Fruit fly (Drosophila melanogaster): ENCODE measurements around the gene CG17127.

Gene CG17127

DNA sequence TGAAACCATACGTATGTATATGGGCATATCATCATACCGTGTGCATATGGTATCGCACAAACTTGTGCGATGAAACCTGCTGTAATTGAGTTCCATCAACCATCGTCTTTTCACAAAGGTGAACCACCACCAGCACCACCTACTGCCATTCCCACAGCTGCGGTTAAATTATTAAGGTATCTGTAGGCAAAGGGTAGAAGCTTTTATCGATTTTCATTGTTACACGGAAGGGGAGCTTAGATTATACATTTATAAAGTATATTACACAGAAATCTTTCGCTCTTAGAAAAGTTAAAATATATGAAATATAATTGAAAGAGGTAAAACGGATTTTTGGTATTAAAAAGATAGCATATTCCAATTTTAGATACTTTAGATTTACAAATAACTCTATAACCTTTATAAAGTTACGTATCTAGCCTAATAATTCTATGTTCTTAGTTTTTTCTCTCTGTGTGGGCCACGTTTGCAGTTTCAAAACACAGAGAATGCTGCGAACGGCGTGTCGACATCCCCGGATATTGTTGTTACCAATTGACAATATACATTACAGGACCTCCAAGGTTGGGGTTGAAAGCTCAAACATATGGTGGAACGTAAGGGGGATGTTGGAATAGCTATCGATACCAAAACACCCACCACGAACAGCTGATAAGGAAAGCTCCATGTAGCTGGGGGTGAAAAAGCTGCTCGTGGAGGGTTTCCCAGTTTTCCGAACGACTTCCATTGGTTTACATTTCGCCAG, 10.1 kb upstream of the CG17127 start, which contains the start of gene CG6495:
Gene CG6495 (plus strand): TSS at position 695 of the 745 bp plus-strand sequence.
- TF ChIP-seq fru (GFP tag; optimal IDR thresholded peaks at IDR 0.05), result peak; percentile 27
- no peak for TF ChIP-seq sage (GFP tag; optimal IDR thresholded peaks at IDR 0.05)
- peak; percentile 11 for TF ChIP-seq HLH106 (tag; optimal IDR thresholded peaks at IDR 0.05)
- TF ChIP-seq lola (GFP tag; optimal IDR thresholded peaks at IDR 0.05), result no peak
- TF ChIP-seq OdsH (GFP tag; optimal IDR thresholded peaks at IDR 0.05), result peak; percentile 17
- TF ChIP-seq Sp1 (GFP tag; optimal IDR thresholded peaks at IDR 0.05), result peak; percentile 43
- TF ChIP-seq ey (GFP tag; optimal IDR thresholded peaks at IDR 0.05), result no peak
- TF ChIP-seq Jra (GFP tag; optimal IDR thresholded peaks at IDR 0.05), result no peak
- TF ChIP-seq h (GFP tag; optimal IDR thresholded peaks at IDR 0.05), result peak; percentile 22
- TF ChIP-seq foxo (GFP tag; optimal IDR thresholded peaks at IDR 0.05), result peak in 1 of 2 experiments; percentile 22
- no peak for TF ChIP-seq dl (GFP tag; optimal IDR thresholded peaks at IDR 0.05; ENCODE audit: insufficient read depth in 1 of 2, partially characterized antibody in 2 of 2)
- no peak for TF ChIP-seq Vsx2 (GFP tag; optimal IDR thresholded peaks at IDR 0.05; ENCODE audit: partially characterized antibody)

DNA sequence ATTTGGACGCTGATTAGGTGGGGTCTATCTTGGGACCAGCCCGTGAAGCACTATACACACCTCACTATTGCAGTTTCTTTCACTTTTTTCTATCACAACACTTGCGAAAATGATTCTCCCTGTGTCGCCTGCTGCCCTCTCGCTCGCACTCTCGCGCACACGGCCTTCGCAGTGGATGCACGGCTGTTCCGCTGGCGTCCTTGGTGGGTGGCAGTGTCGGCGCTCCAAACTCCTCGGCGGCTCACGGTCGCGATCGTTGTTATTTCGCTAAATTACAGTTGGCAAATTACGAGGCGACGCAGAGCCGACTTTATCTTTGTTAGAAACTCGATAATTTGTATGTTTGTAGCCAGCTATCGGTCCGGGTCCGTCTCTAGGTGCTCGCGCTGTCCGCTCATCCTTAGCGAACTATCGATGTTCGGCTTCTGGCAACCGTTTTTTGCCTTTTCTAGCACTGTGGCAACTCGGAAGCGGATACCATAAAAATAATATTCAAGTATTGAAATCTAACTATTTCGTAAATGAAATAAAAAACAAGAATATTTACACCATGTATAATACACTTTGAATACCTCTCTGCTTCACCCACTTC, 3.0 kb upstream of the CG17127 start, which contains the start of gene Ubc2:
Gene Ubc2 (minus strand): TSS at position 410 of the 592 bp plus-strand sequence.
- TF ChIP-seq sv (GFP tag; optimal IDR thresholded peaks at IDR 0.05) (peak; percentile 12), Rel (GFP tag; optimal IDR thresholded peaks at IDR 0.05) (no peak), Rel (tag; optimal IDR thresholded peaks at IDR 0.05) (peak; percentile 22), lola (GFP tag; optimal IDR thresholded peaks at IDR 0.05) (no peak), pan (optimal IDR thresholded peaks at IDR 0.05) (no peak), rgr (GFP tag; optimal IDR thresholded peaks at IDR 0.05) (peak; percentile 14), Hr83 (GFP tag; optimal IDR thresholded peaks at IDR 0.05; ENCODE audit: poor library complexity, severe bottlenecking) (peak; percentile 62), woc (GFP tag; optimal IDR thresholded peaks at IDR 0.05) (no peak)

DNA sequence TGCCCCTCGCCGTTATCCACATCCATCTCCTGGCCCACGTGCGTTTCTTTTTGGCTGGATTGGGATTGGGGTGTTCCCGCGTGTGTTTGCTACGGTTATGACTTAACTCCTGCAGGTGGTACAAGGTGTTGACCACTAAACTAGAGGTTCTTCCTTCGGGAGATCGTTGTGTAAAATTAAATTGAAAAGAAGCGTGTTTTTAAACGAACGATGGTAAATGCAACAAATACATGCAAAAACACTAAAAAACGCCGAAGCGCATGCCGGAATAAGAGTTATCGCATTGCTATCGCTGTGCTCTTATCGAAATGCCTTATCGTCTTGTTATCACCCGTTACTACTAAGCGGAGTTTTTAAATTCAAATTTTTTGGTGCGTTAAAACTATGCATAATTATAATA, 960 bp upstream of the CG17127 start, which contains the start of gene CG6724:
Gene CG6724 (minus strand): TSS at position 245 of the 400 bp plus-strand sequence.
- no peak for TF ChIP-seq Myc (optimal IDR thresholded peaks at IDR 0.05)
- no peak for TF ChIP-seq brk (GFP tag; optimal IDR thresholded peaks at IDR 0.05)
- TF ChIP-seq CrebA (GFP tag; optimal IDR thresholded peaks at IDR 0.05; ENCODE audit: borderline replicate concordance), result no peak
- TF ChIP-seq CG9705 (GFP tag; optimal IDR thresholded peaks at IDR 0.05), result no peak
- no peak for TF ChIP-seq N (GFP tag; optimal IDR thresholded peaks at IDR 0.05)
- TF ChIP-seq CG32264 (GFP tag; optimal IDR thresholded peaks at IDR 0.05), result no peak
- TF ChIP-seq usp (GFP tag; optimal IDR thresholded peaks at IDR 0.05), result no peak
- TF ChIP-seq br (GFP tag; optimal IDR thresholded peaks at IDR 0.05), result no peak
- TF ChIP-seq h (GFP tag; optimal IDR thresholded peaks at IDR 0.05), result no peak
- no peak for TF ChIP-seq jim (GFP tag; optimal IDR thresholded peaks at IDR 0.05)
- no peak for TF ChIP-seq Hr83 (GFP tag; optimal IDR thresholded peaks at IDR 0.05; ENCODE audit: poor library complexity, severe bottlenecking)
- no peak for TF ChIP-seq Hr78 (GFP tag; optimal IDR thresholded peaks at IDR 0.05)
- TF ChIP-seq Dif (GFP tag; optimal IDR thresholded peaks at IDR 0.05; ENCODE audit: partially characterized antibody), result no peak
- TF ChIP-seq sv (GFP tag; optimal IDR thresholded peaks at IDR 0.05), result no peak
- TF ChIP-seq sage (GFP tag; optimal IDR thresholded peaks at IDR 0.05), result no peak
- TF ChIP-seq foxo (GFP tag; optimal IDR thresholded peaks at IDR 0.05), result no peak

DNA sequence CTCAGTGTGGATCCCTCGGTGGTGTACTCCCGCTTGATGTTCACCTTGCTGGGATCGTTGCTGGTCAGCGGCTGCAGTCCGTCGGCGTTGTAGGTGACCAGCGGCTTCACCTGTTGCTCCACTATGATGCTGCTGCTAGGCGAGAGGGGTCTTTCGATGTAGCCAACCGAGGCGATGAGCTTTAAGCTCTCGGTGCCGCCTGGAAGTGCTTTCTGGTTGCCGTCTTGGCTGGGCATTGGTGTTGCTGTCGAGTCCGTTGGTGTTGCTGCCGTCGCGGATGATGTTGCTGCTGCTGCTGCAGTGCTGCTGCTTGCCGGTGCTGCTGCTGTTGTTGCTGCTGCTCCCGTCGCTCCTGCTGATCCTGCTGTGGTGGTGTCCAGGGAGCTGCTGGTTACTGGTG, 3.4 kb downstream of the CG17127 start:
- TF ChIP-seq Mio (GFP tag; optimal IDR thresholded peaks at IDR 0.05), result no peak
- TF ChIP-seq Sp1 (GFP tag; optimal IDR thresholded peaks at IDR 0.05), result no peak
- no peak for TF ChIP-seq jim (GFP tag; optimal IDR thresholded peaks at IDR 0.05)
- no peak for TF ChIP-seq Jra (GFP tag; optimal IDR thresholded peaks at IDR 0.05)
- TF ChIP-seq Vsx2 (GFP tag; optimal IDR thresholded peaks at IDR 0.05; ENCODE audit: partially characterized antibody), result no peak
- no peak for TF ChIP-seq CrebA (GFP tag; optimal IDR thresholded peaks at IDR 0.05; ENCODE audit: borderline replicate concordance)
- no peak for TF ChIP-seq usp (GFP tag; optimal IDR thresholded peaks at IDR 0.05)
- TF ChIP-seq CG32264 (GFP tag; optimal IDR thresholded peaks at IDR 0.05), result no peak
- TF ChIP-seq CG9705 (GFP tag; optimal IDR thresholded peaks at IDR 0.05), result no peak
- no peak for TF ChIP-seq br (GFP tag; optimal IDR thresholded peaks at IDR 0.05)
- no peak for TF ChIP-seq sage (GFP tag; optimal IDR thresholded peaks at IDR 0.05)
- TF ChIP-seq woc (GFP tag; optimal IDR thresholded peaks at IDR 0.05), result no peak
